Fruit fly (Drosophila melanogaster): Measurements from ENCODE around the gene Acbp3.

Acbp3 gene

DNA sequence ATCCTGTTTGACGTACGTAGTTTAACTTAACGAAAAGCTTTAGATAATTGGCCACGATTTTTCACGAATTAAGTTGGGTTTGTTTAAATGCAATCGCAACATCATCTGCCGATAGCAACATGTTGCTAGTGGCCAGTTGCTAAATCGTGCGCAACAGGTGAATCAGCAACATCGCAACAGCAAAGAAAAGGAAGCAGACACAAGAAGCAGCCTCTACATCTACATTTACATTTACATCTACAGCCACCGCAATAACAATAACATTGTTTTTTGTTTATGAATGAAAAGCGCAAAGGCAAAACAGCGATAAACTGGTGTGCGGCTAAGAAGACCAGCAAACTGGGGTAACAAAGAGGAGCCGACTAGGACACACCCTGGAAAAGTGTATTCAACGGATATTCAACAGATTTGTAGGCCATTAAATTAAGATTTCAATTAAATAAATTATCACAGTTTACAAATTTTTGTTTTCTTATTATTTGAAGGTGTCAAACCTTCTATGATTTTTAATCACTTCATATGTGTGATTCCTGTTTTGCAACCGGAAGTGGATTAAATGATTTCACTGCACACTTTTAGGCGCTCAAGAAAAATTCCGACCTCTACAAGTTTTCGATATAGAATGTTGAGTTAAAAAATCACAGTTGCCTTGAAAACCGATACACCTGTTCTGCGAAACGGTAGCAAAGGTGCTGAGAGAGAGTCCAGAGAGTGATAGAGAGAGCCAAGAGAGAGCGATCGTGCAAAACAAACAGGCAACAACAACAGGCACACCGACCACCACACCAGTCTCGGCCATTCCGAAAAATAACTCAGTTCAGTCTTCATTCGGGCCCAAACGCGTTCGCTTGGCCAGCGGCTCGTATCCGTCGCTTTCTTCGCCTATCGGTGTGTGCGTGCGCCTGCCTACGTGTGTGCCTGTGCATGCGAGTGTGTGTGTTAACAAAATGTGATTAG is 3.3 kb downstream of the Acbp3 start, which contains the start of gene melt (continued):
- TF ChIP-seq CG10366 (GFP tag; IDR thresholded peaks at IDR 0.05) (peak; percentile 60), Nf-YB (GFP tag; optimal IDR thresholded peaks at IDR 0.05) (peak; percentile 78), hkb (optimal IDR thresholded peaks at IDR 0.05) (no peak), hkb (GFP tag; IDR thresholded peaks at IDR 0.05) (peak; percentile 73), ab (GFP tag; optimal IDR thresholded peaks at IDR 0.05) (no peak), B-H2 (GFP tag; optimal IDR thresholded peaks at IDR 0.05) (peak; percentile 25), Pdp1 (GFP tag; optimal IDR thresholded peaks at IDR 0.05) (peak; percentile 84 to 90), CG1792 (GFP tag; optimal IDR thresholded peaks at IDR 0.05) (peak; percentile 82), Ssrp (tag; optimal IDR thresholded peaks at IDR 0.05) (peak; percentile 89), slbo (GFP tag; IDR thresholded peaks at IDR 0.05) (peak; percentile 75), da (GFP tag; optimal IDR thresholded peaks at IDR 0.05) (peak; percentile 74), fd3F (GFP tag; optimal IDR thresholded peaks at IDR 0.05) (peak; percentile 75), gcm2 (GFP tag; optimal IDR thresholded peaks at IDR 0.05) (peak; percentile 66), wor (GFP tag; IDR thresholded peaks at IDR 0.05) (peak; percentile 62; the same call in 1 of the 2 replicates), phol (tag; optimal IDR thresholded peaks at IDR 0.05) (peak; percentile 90), Taf1 (GFP tag; IDR thresholded peaks at IDR 0.05) (peak; percentile 43), CG1529 (GFP tag; optimal IDR thresholded peaks at IDR 0.05) (peak; percentile 88), prd (optimal IDR thresholded peaks at IDR 0.05) (no peak), prd (GFP tag; IDR thresholded peaks at IDR 0.05) (peak; percentile 88), seq (GFP tag; IDR thresholded peaks at IDR 0.05) (peak; percentile 58), CG14050 (GFP tag; IDR thresholded peaks at IDR 0.05) (peak; percentile 52; the same call in 2 of the 3 replicates), CG2875 (GFP tag; optimal IDR thresholded peaks at IDR 0.05) (peak; percentile 62), CHES-1-like (GFP tag; optimal IDR thresholded peaks at IDR 0.05) (peak; percentile 77), sima (GFP tag; optimal IDR thresholded peaks at IDR 0.05) (peak; percentile 71), lmd (GFP tag; IDR thresholded peaks at IDR 0.05) (peak; percentile 84), ara (GFP tag; IDR thresholded peaks at IDR 0.05) (peak; percentile 76), her (GFP tag; optimal IDR thresholded peaks at IDR 0.05) (peak; percentile 67), Dfd (GFP tag; optimal IDR thresholded peaks at IDR 0.05) (no peak), maf-S (GFP tag; optimal IDR thresholded peaks at IDR 0.05) (peak; percentile 81), salm (tag; optimal IDR thresholded peaks at IDR 0.05) (peak; percentile 49), eve (GFP tag; optimal IDR thresholded peaks at IDR 0.05) (no peak), CG10274 (GFP tag; optimal IDR thresholded peaks at IDR 0.05) (peak; percentile 82), jigr1 (GFP tag; IDR thresholded peaks at IDR 0.05) (0 out of 3 replicates have a peak, but pooled peaks have one; percentile 66), inv (GFP tag; IDR thresholded peaks at IDR 0.05; ENCODE audit: partially characterized antibody) (no peak), ewg (GFP tag; optimal IDR thresholded peaks at IDR 0.05) (peak; percentile 74), BEAF-32 (GFP tag; optimal IDR thresholded peaks at IDR 0.05) (peak; percentile 8), so (GFP tag; IDR thresholded peaks at IDR 0.05) (peak; percentile 67; the same call in 2 of the 3 replicates), CG17186 (GFP tag; optimal IDR thresholded peaks at IDR 0.05) (peak; percentile 5), CG4854 (GFP tag; optimal IDR thresholded peaks at IDR 0.05) (peak; percentile 82), sens-2 (GFP tag; IDR thresholded peaks at IDR 0.05) (peak; percentile 43; the same call in 1 of the 2 replicates), CG18619 (GFP tag; optimal IDR thresholded peaks at IDR 0.05) (peak; percentile 89), cad (GFP tag; optimal IDR thresholded peaks at IDR 0.05) (no peak), CG31224 (GFP tag; IDR thresholded peaks at IDR 0.05) (peak; percentile 76), lab (GFP tag; optimal IDR thresholded peaks at IDR 0.05) (peak; percentile 85), CG9437 (GFP tag; optimal IDR thresholded peaks at IDR 0.05) (peak; percentile 88), CG6654 (GFP tag; optimal IDR thresholded peaks at IDR 0.05) (peak; percentile 65), tio (GFP tag; optimal IDR thresholded peaks at IDR 0.05) (peak; percentile 93), crol (GFP tag; IDR thresholded peaks at IDR 0.05) (no peak), Ets65A (GFP tag) (peak; percentile 98)

Measured in whole organism, embryonic.